Worm (Caenorhabditis elegans): ENCODE data around the gene nspe-3.

nspe-3 gene

ce11 chrII:12617586-12617985 is at the start of gene nspe-3:
TSS of gene nspe-3 (plus strand) at chrII:12617886.
- TF ChIP-seq flt-1 (GFP tag; IDR thresholded peaks at IDR 0.05) (no peak), ceh-13 (GFP tag; optimal IDR thresholded peaks at IDR 0.05) (no peak), B0310.2 (tag; optimal IDR thresholded peaks at IDR 0.05) (no peak), pes-1 (GFP tag; IDR thresholded peaks at IDR 0.05) (no peak), hmg-4 (GFP tag; optimal IDR thresholded peaks at IDR 0.05) (no peak), hmbx-1 (tag; optimal IDR thresholded peaks at IDR 0.05) (no peak), ceh-36 (tag; optimal IDR thresholded peaks at IDR 0.05) (no peak), ama-1 (optimal IDR thresholded peaks at IDR 0.05) (no peak), tbx-37 (GFP tag; conservative IDR thresholded peaks at IDR 0.05) (no peak), F13C5.2 (tag; optimal IDR thresholded peaks at IDR 0.05) (no peak), tbx-11 (GFP tag; IDR thresholded peaks at IDR 0.05) (no peak), aly-1 (tag; optimal IDR thresholded peaks at IDR 0.05) (no peak), ets-7 (tag; optimal IDR thresholded peaks at IDR 0.05) (no peak), tra-4 (tag; optimal IDR thresholded peaks at IDR 0.05) (no peak), sea-1 (GFP tag; conservative IDR thresholded peaks at IDR 0.05) (no peak), hnd-1 (tag; optimal IDR thresholded peaks at IDR 0.05) (no peak), scrt-1 (GFP tag; IDR thresholded peaks at IDR 0.05) (no peak)

DNA sequence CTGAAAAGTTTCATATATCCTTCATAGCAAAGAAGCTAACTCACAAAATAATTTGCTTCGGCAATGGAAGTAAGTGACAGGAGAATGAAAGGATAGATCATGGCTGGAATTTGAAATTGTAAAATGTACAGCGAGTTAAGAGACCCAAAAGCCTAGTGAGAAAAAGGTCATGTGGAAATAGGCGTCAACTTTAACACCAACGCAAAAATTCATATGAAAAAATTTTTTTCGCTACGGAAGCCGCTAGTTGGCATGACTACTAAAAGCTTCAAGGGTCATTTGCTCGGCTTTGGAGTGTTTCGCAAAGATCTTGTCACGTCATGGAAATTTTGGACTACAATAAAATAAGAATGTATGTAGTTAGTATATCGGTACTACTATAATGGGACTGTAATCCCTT is 47.2 kb upstream of the nspe-3 start, which contains the start of gene Y38E10A.1:
Gene Y38E10A.1 (minus strand): TSS at position 101 of the 400 bp plus-strand sequence.
- TF ChIP-seq tbx-11 (GFP tag; IDR thresholded peaks at IDR 0.05) (no peak), hnd-1 (tag; optimal IDR thresholded peaks at IDR 0.05) (no peak)

DNA sequence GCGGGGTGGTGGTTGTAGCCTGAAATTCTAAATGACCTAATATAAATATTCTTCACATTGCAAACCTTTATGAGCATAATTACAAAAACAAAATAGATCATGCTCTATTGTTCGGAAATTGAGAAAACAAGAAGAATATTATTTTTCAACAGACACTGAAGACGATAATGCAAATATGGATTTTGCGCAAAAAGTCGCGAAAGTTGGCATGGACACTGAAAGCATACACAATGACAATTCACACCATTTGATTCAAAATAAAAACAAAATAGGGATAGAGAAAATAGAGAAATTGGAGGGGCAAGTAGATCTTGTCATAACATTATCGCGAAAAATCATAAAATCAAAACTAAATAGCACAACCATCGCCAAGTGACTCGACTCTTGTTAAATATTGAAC is 44.9 kb upstream of the nspe-3 start, which contains the start of gene Y38E10A.35:
Gene Y38E10A.35 (minus strand): TSS at position 101 of the 400 bp plus-strand sequence.
- TF ChIP-seq hnd-1 (tag; optimal IDR thresholded peaks at IDR 0.05) = no peak

ce11 chrII:12573541-12573940 is 44.1 kb upstream of the nspe-3 start, which contains the start of gene Y38E10A.2:
TSS of gene Y38E10A.2 (minus strand) at chrII:12573641.
- TF ChIP-seq ama-1 (optimal IDR thresholded peaks at IDR 0.05) = no peak
- TF ChIP-seq flt-1 (GFP tag; IDR thresholded peaks at IDR 0.05) = no peak
- TF ChIP-seq ceh-36 (tag; optimal IDR thresholded peaks at IDR 0.05) = no peak
- TF ChIP-seq tbx-11 (GFP tag; IDR thresholded peaks at IDR 0.05) = no peak
- no peak for TF ChIP-seq scrt-1 (GFP tag; IDR thresholded peaks at IDR 0.05)
- TF ChIP-seq hmg-4 (GFP tag; optimal IDR thresholded peaks at IDR 0.05) = no peak
- no peak for TF ChIP-seq hmbx-1 (tag; optimal IDR thresholded peaks at IDR 0.05)
- no peak for TF ChIP-seq hnd-1 (tag; optimal IDR thresholded peaks at IDR 0.05)

DNA sequence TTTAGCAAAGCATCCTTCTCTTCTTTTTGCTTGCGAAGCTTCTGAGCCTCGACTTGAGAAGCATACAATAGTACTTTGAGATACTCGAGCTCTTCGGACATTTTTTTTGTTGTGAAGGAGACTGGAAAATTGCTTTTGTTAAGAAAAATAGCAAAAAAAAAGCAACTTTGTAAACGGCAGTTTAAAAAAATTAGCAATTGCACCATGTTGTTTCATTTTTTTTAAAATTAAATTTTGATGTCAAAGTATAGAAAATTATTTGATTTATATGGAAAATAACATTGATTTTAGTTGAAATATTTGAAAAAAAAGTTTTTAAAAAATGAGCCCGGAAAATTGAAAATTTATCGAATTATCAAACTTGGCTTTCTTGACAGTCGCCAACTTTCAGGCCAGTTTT is 43.0 kb upstream of the nspe-3 start, which contains the start of gene Y38E10A.3:
Gene Y38E10A.3 (minus strand): TSS at position 101 of the 400 bp plus-strand sequence.
- TF ChIP-seq pes-1 (GFP tag; IDR thresholded peaks at IDR 0.05) (no peak), aly-1 (tag; optimal IDR thresholded peaks at IDR 0.05) (no peak), sea-1 (GFP tag; conservative IDR thresholded peaks at IDR 0.05) (no peak), hmg-4 (GFP tag; optimal IDR thresholded peaks at IDR 0.05) (no peak), tra-4 (tag; optimal IDR thresholded peaks at IDR 0.05) (no peak), ceh-36 (tag; optimal IDR thresholded peaks at IDR 0.05) (no peak), hnd-1 (tag; optimal IDR thresholded peaks at IDR 0.05) (no peak), ceh-13 (GFP tag; optimal IDR thresholded peaks at IDR 0.05) (no peak), ama-1 (optimal IDR thresholded peaks at IDR 0.05) (no peak), F13C5.2 (tag; optimal IDR thresholded peaks at IDR 0.05) (no peak), scrt-1 (GFP tag; IDR thresholded peaks at IDR 0.05) (no peak), tbx-11 (GFP tag; IDR thresholded peaks at IDR 0.05) (no peak), flt-1 (GFP tag; IDR thresholded peaks at IDR 0.05) (no peak)

ce11 chrII:12577754-12578153 is 39.9 kb upstream of the nspe-3 start, which contains the start of gene clec-8:
TSS of gene clec-8 (minus strand) at chrII:12578061.
- TF ChIP-seq hmg-4 (GFP tag; optimal IDR thresholded peaks at IDR 0.05) (no peak), sea-1 (GFP tag; conservative IDR thresholded peaks at IDR 0.05) (no peak), ets-7 (tag; optimal IDR thresholded peaks at IDR 0.05) (no peak), tra-4 (tag; optimal IDR thresholded peaks at IDR 0.05) (no peak), B0310.2 (tag; optimal IDR thresholded peaks at IDR 0.05) (no peak), aly-1 (tag; optimal IDR thresholded peaks at IDR 0.05) (no peak), tbx-11 (GFP tag; IDR thresholded peaks at IDR 0.05) (no peak), pes-1 (GFP tag; IDR thresholded peaks at IDR 0.05) (no peak), hnd-1 (tag; optimal IDR thresholded peaks at IDR 0.05) (no peak), F13C5.2 (tag; optimal IDR thresholded peaks at IDR 0.05) (no peak), flt-1 (GFP tag; IDR thresholded peaks at IDR 0.05) (no peak), hmbx-1 (tag; optimal IDR thresholded peaks at IDR 0.05) (no peak), scrt-1 (GFP tag; IDR thresholded peaks at IDR 0.05) (no peak), tbx-37 (GFP tag; conservative IDR thresholded peaks at IDR 0.05) (no peak), ama-1 (optimal IDR thresholded peaks at IDR 0.05) (no peak), ceh-13 (GFP tag; optimal IDR thresholded peaks at IDR 0.05) (no peak), ceh-36 (tag; optimal IDR thresholded peaks at IDR 0.05) (no peak)

DNA sequence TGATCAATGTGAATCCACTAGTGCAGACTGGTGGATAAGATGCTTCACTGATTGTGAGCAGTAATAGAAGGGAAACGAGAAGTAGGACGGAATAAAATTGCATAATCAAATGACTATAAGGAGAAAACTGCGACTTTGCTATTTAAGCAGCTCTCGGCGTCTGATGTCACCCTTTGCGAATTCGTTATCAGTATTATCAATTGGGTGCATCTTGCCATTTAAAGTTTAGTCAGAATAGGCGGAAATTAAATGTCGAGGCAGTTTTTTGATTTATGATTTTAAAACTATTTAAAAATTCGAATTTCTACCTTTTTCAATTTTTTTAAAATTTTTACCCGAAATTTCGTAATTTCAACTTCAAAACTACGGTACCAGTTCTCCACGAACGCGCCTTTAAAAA is 36.7 kb upstream of the nspe-3 start, which contains the start of gene clec-4:
Gene clec-4 (minus strand): TSS at position 162 of the 400 bp plus-strand sequence.
- TF ChIP-seq ceh-36 (tag; optimal IDR thresholded peaks at IDR 0.05) (no peak), tbx-11 (GFP tag; IDR thresholded peaks at IDR 0.05) (no peak), tra-4 (tag; optimal IDR thresholded peaks at IDR 0.05) (no peak), tbx-37 (GFP tag; conservative IDR thresholded peaks at IDR 0.05) (no peak), sea-1 (GFP tag; conservative IDR thresholded peaks at IDR 0.05) (no peak), ama-1 (optimal IDR thresholded peaks at IDR 0.05) (no peak), aly-1 (tag; optimal IDR thresholded peaks at IDR 0.05) (no peak), hmbx-1 (tag; optimal IDR thresholded peaks at IDR 0.05) (no peak), hnd-1 (tag; optimal IDR thresholded peaks at IDR 0.05) (no peak), scrt-1 (GFP tag; IDR thresholded peaks at IDR 0.05) (no peak), hmg-4 (GFP tag; optimal IDR thresholded peaks at IDR 0.05) (no peak)
